Fruit fly (Drosophila melanogaster) whole organism, embryonic: ENCODE results near the gene CG42399.
A peak's percentile ranks its signal among the peaks of the same experiment; 100 is the strongest.

Source experiments
- Adf1 ChIP-seq: fragments of 200-800 bp; sonication (Bioruptor generic); IDR thresholded peaks from 2 replicates; pipeline ENCODE4 v1.3.6; 2022; ENCODE audit warnings: missing biosample characterization, missing genetic modification characterization
- CG11093 ChIP-seq: fragments of 200-800 bp; sonication (Bioruptor generic); IDR thresholded peaks from 3 replicates; pipeline ENCODE4 v1.3.6; 2022; ENCODE audit warnings: missing biosample characterization, missing genetic modification characterization
- CG12391 ChIP-seq: fragments of 200-800 bp; sonication (Bioruptor generic); optimal IDR thresholded peaks from 3 replicates; lab custom pipeline; 2018; ENCODE audit warnings: missing biosample characterization, mild to moderate bottlenecking, missing genetic modification characterization, moderate library complexity
- CG12769 ChIP-seq: fragments of 200-800 bp; sonication (Bioruptor generic); optimal IDR thresholded peaks from 2 replicates; lab custom pipeline; 2019; ENCODE audit warnings: missing biosample characterization, mild to moderate bottlenecking, missing genetic modification characterization, moderate library complexity
- CG13624 ChIP-seq: fragments of 200-800 bp; sonication (Bioruptor generic); optimal IDR thresholded peaks from 2 replicates; lab custom pipeline; 2016; ENCODE audit warnings: missing biosample characterization, missing genetic modification characterization
- CG13775 ChIP-seq: fragments of 200-800 bp; sonication (Bioruptor generic); optimal IDR thresholded peaks from 3 replicates; lab custom pipeline; 2017; ENCODE audit warnings: missing biosample characterization, mild to moderate bottlenecking, missing genetic modification characterization
- CG15479 ChIP-seq: fragments of 200-800 bp; sonication (Bioruptor generic); optimal IDR thresholded peaks from 3 replicates; lab custom pipeline; 2019; ENCODE audit warnings: missing biosample characterization, mild to moderate bottlenecking, missing genetic modification characterization, moderate library complexity
- CG15601 ChIP-seq: fragments of 200-800 bp; sonication (Bioruptor generic); optimal IDR thresholded peaks from 3 replicates; lab custom pipeline; 2019; ENCODE audit warnings: missing biosample characterization, mild to moderate bottlenecking, missing genetic modification characterization, moderate library complexity
- CG1603 ChIP-seq: fragments of 200-800 bp; sonication (Bioruptor generic); optimal IDR thresholded peaks from 2 replicates; lab custom pipeline; 2019; ENCODE audit warnings: missing biosample characterization, mild to moderate bottlenecking, missing genetic modification characterization, moderate library complexity
- CG1647 ChIP-seq: fragments of 200-800 bp; sonication (Bioruptor generic); optimal IDR thresholded peaks from 3 replicates; lab custom pipeline; 2016; ENCODE audit warnings: missing biosample characterization, missing genetic modification characterization
- CG18599 ChIP-seq: fragments of 200-800 bp; sonication (Bioruptor generic); optimal IDR thresholded peaks from 3 replicates; lab custom pipeline; 2017; ENCODE audit warnings: missing biosample characterization, missing genetic modification characterization, mild to moderate bottlenecking, moderate library complexity, missing genetic modification reagents
- CG2678 ChIP-seq: fragments of 200-800 bp; sonication (Bioruptor generic); optimal IDR thresholded peaks from 3 replicates; lab custom pipeline; 2019; ENCODE audit warnings: missing biosample characterization, mild to moderate bottlenecking, missing genetic modification characterization, moderate library complexity
- CG2712 ChIP-seq: fragments of 200-800 bp; optimal IDR thresholded peaks from 3 replicates; lab custom pipeline; 2019; ENCODE audit warnings: missing biosample characterization, mild to moderate bottlenecking, missing genetic modification characterization, moderate library complexity
- CG2875 ChIP-seq: fragments of 200-800 bp; sonication (Bioruptor generic); optimal IDR thresholded peaks from 2 replicates; lab custom pipeline; 2017; ENCODE audit warnings: missing biosample characterization, mild to moderate bottlenecking, missing genetic modification characterization, missing genetic modification reagents
- CG31224 ChIP-seq: fragments of 200-800 bp; sonication (Bioruptor generic); IDR thresholded peaks from 2 replicates; pipeline ENCODE4 v1.3.6; 2022; ENCODE audit warnings: missing biosample characterization, missing genetic modification characterization
- CG34376 ChIP-seq: fragments of 200-800 bp; sonication (Bioruptor generic); optimal IDR thresholded peaks from 2 replicates; lab custom pipeline; 2018; ENCODE audit warnings: missing biosample characterization, mild to moderate bottlenecking, missing genetic modification characterization
- CG34422 ChIP-seq: fragments of 200-800 bp; sonication (Bioruptor generic); IDR thresholded peaks from 3 replicates; pipeline ENCODE4 v1.3.6; 2022; ENCODE audit warnings: missing biosample characterization, missing genetic modification characterization
- CG6654 ChIP-seq: fragments of 200-800 bp; sonication (Bioruptor generic); optimal IDR thresholded peaks from 2 replicates; lab custom pipeline; 2017; ENCODE audit warnings: missing biosample characterization, mild to moderate bottlenecking, missing genetic modification characterization
- CG6813 ChIP-seq: fragments of 200-800 bp; sonication (Bioruptor generic); optimal IDR thresholded peaks from 2 replicates; lab custom pipeline; 2017; ENCODE audit warnings: missing biosample characterization, missing genetic modification characterization, mild to moderate bottlenecking, moderate library complexity, missing genetic modification reagents
- CG9727 ChIP-seq: fragments of 200-800 bp; sonication (Bioruptor generic); optimal IDR thresholded peaks from 3 replicates; lab custom pipeline; 2017; ENCODE audit warnings: missing biosample characterization, mild to moderate bottlenecking, missing genetic modification characterization
- CG9797 ChIP-seq: fragments of 200-800 bp; sonication (Bioruptor generic); optimal IDR thresholded peaks from 3 replicates; lab custom pipeline; 2018; ENCODE audit warnings: missing biosample characterization, mild to moderate bottlenecking, missing genetic modification characterization
- CoRest ChIP-seq: fragments of 200-800 bp; sonication (Bioruptor generic); optimal IDR thresholded peaks from 3 replicates; lab custom pipeline; 2018; ENCODE audit warnings: missing biosample characterization, mild to moderate bottlenecking, missing genetic modification characterization, moderate library complexity
- D19B ChIP-seq: fragments of 200-800 bp; sonication (Bioruptor generic); optimal IDR thresholded peaks from 2 replicates; lab custom pipeline; 2017; ENCODE audit warnings: missing biosample characterization, mild to moderate bottlenecking, missing genetic modification characterization
- Dip2 ChIP-seq: fragments of 200-800 bp; sonication (Bioruptor generic); IDR thresholded peaks from 2 replicates; pipeline ENCODE4 v1.3.6; 2022; ENCODE audit warnings: missing biosample characterization, missing genetic modification characterization
- Drgx ChIP-seq: fragments of 200-800 bp; sonication (Bioruptor generic); IDR thresholded peaks from 2 replicates; pipeline ENCODE4 v1.3.6; 2022; ENCODE audit warnings: missing biosample characterization, missing genetic modification characterization
- GATAe ChIP-seq: fragments of 200-800 bp; sonication (Bioruptor generic); conservative IDR thresholded peaks from 2 replicates; pipeline ENCODE4 v1.3.6; 2022; ENCODE audit warnings: missing biosample characterization, missing genetic modification characterization
- Hmr ChIP-seq: fragments of 200-800 bp; sonication (Bioruptor generic); optimal IDR thresholded peaks from 3 replicates; lab custom pipeline; 2017; ENCODE audit warnings: mild to moderate bottlenecking, missing biosample characterization, missing genetic modification reagents, missing genetic modification characterization
- Lim3 ChIP-seq: fragments of 200-800 bp; sonication (Bioruptor generic); IDR thresholded peaks from 2 replicates; pipeline ENCODE4 v1.3.6; 2022; ENCODE audit warnings: missing biosample characterization, missing genetic modification characterization
- Max ChIP-seq: fragments of 200-800 bp; sonication (Bioruptor generic); optimal IDR thresholded peaks from 2 replicates; lab custom pipeline; 2016; ENCODE audit warnings: missing biosample characterization, mild to moderate bottlenecking, missing genetic modification characterization
- NC2α ChIP-seq: fragments of 200-800 bp; sonication (Bioruptor generic); optimal IDR thresholded peaks from 2 replicates; lab custom pipeline; 2016; ENCODE audit warnings: missing biosample characterization, missing genetic modification characterization
- Nf-YB ChIP-seq: fragments of 200-800 bp; sonication (Bioruptor generic); optimal IDR thresholded peaks from 3 replicates; lab custom pipeline; 2019; ENCODE audit warnings: missing biosample characterization, mild to moderate bottlenecking, missing genetic modification characterization, moderate library complexity
- Oli ChIP-seq: fragments of 200-800 bp; sonication (Bioruptor generic); optimal IDR thresholded peaks from 2 replicates; lab custom pipeline; 2018; ENCODE audit warnings: missing biosample characterization, mild to moderate bottlenecking, missing genetic modification characterization, moderate library complexity
- Ravus ChIP-seq: fragments of 200-800 bp; sonication (Bioruptor generic); IDR thresholded peaks from 2 replicates; pipeline ENCODE4 v1.3.6; 2022; ENCODE audit warnings: missing biosample characterization, missing genetic modification characterization
- Scr ChIP-seq: fragments of 200-800 bp; sonication (Bioruptor generic); IDR thresholded peaks from 2 replicates; pipeline ENCODE4 v1.3.6; 2022; ENCODE audit warnings: missing biosample characterization, missing genetic modification characterization; ENCODE audit not compliant: partially characterized antibody
- Xrp1 ChIP-seq: fragments of 200-800 bp; sonication (Bioruptor generic); IDR thresholded peaks from 2 replicates; pipeline ENCODE4 v1.3.6; 2022; ENCODE audit warnings: missing biosample characterization, missing genetic modification characterization
- bcd ChIP-seq: fragments of 200-800 bp; sonication (Bioruptor generic); optimal IDR thresholded peaks from 2 replicates; lab custom pipeline; 2017; ENCODE audit warnings: missing biosample characterization, mild to moderate bottlenecking, missing genetic modification characterization
- btn ChIP-seq: fragments of 200-800 bp; sonication (Bioruptor generic); optimal IDR thresholded peaks from 2 replicates; lab custom pipeline; 2016; ENCODE audit warnings: missing biosample characterization, missing genetic modification characterization
- eve ChIP-seq, 2 experiments: fragments of >200 bp; optimal IDR thresholded peaks; 2 replicates each; lab custom pipeline; 2017; ENCODE audit warnings: missing biosample characterization in 2 of 2, missing genetic modification characterization in 2 of 2
- grn ChIP-seq: fragments of 200-800 bp; sonication (Bioruptor generic); optimal IDR thresholded peaks from 3 replicates; lab custom pipeline; 2017; ENCODE audit warnings: missing biosample characterization, missing genetic modification characterization
- hth ChIP-seq: fragments of >200 bp; optimal IDR thresholded peaks from 2 replicates; lab custom pipeline; 2017; ENCODE audit warnings: inconsistent platforms
- jing ChIP-seq: fragments of 200-800 bp; sonication (Bioruptor generic); optimal IDR thresholded peaks from 2 replicates; lab custom pipeline; 2018; ENCODE audit warnings: missing biosample characterization, mild to moderate bottlenecking, missing genetic modification characterization
- nom ChIP-seq: fragments of 200-800 bp; sonication (Bioruptor generic); optimal IDR thresholded peaks from 2 replicates; lab custom pipeline; 2017; ENCODE audit warnings: missing biosample characterization, missing genetic modification characterization, mild to moderate bottlenecking, moderate library complexity, missing genetic modification reagents
- p53 ChIP-seq: fragments of 200-800 bp; sonication (Bioruptor generic); optimal IDR thresholded peaks from 2 replicates; lab custom pipeline; 2016; ENCODE audit warnings: missing biosample characterization, missing genetic modification characterization
- pita ChIP-seq: fragments of 200-800 bp; sonication (Bioruptor generic); optimal IDR thresholded peaks from 2 replicates; lab custom pipeline; 2017; ENCODE audit warnings: missing biosample characterization, mild to moderate bottlenecking, missing genetic modification characterization
- rib ChIP-seq: fragments of 200-800 bp; sonication (Bioruptor generic); IDR thresholded peaks from 2 replicates; pipeline ENCODE4 v1.3.6; 2022; ENCODE audit warnings: missing biosample characterization, missing genetic modification characterization
- scrt ChIP-seq: fragments of 200-800 bp; sonication (Bioruptor generic); optimal IDR thresholded peaks from 2 replicates; lab custom pipeline; 2018; ENCODE audit warnings: missing biosample characterization, mild to moderate bottlenecking, missing genetic modification characterization, moderate library complexity
- tx ChIP-seq: fragments of 200-800 bp; sonication (Bioruptor generic); optimal IDR thresholded peaks from 2 replicates; lab custom pipeline; 2016; ENCODE audit warnings: missing biosample characterization, missing genetic modification characterization
- usp ChIP-seq: fragments of >200 bp; optimal IDR thresholded peaks from 2 replicates; lab custom pipeline; 2017; ENCODE audit warnings: missing biosample characterization, missing genetic modification characterization
- vvl ChIP-seq: fragments of 200-800 bp; sonication (Bioruptor generic); IDR thresholded peaks from 2 replicates; pipeline ENCODE4 v1.3.6; 2022; ENCODE audit warnings: missing biosample characterization, missing genetic modification characterization
- wdn ChIP-seq: fragments of 200-800 bp; sonication (Bioruptor generic); IDR thresholded peaks from 2 replicates; pipeline ENCODE4 v1.3.6; 2022; ENCODE audit warnings: missing biosample characterization, missing genetic modification characterization

Gene CG42399

dm6 chr2L:125364-126252, 27.5 kb downstream of the CG42399 start (continued):
- no peak for TF ChIP-seq CG13624 (GFP tag; lab: Kevin White, UChicago)
- TF ChIP-seq CG34422 (GFP tag; lab: Robert Waterston, UW): no peak
- TF ChIP-seq CoRest (tag; lab: Kevin White, UChicago): no peak
- no peak for TF ChIP-seq CG6813 (GFP tag; lab: Kevin White, UChicago)
- TF ChIP-seq CG31224: no peak
- no peak for TF ChIP-seq CG15479 (GFP tag; lab: Kevin White, UChicago)
- no peak for TF ChIP-seq Lim3 (GFP tag; lab: Robert Waterston, UW)
- TF ChIP-seq CG2712 (tag; lab: Kevin White, UChicago): no peak
- TF ChIP-seq Scr (GFP tag; lab: Robert Waterston, UW): no peak
- TF ChIP-seq CG9797 (GFP tag; lab: Kevin White, UChicago): no peak
- TF ChIP-seq Nf-YB (GFP tag; lab: Kevin White, UChicago): no peak
- TF ChIP-seq Dip2 (GFP tag; lab: Robert Waterston, UW): no peak
- TF ChIP-seq Oli (tag; lab: Kevin White, UChicago): no peak
- 0 out of 2 replicates have a peak, but pooled peaks have one; percentile 5 for TF ChIP-seq Adf1
- TF ChIP-seq Max: no peak
- TF ChIP-seq grn (GFP tag; lab: Kevin White, UChicago): peak; percentile 11
- TF ChIP-seq Xrp1: no peak
- TF ChIP-seq CG13775 (GFP tag; lab: Kevin White, UChicago): no peak
- TF ChIP-seq vvl: no peak
- TF ChIP-seq rib: no peak
- no peak for TF ChIP-seq usp (GFP tag; lab: Kevin White, UChicago)
- no peak for TF ChIP-seq CG11093 (GFP tag; lab: Robert Waterston, UW)
- peak; percentile 84 for TF ChIP-seq CG34376 (GFP tag; lab: Kevin White, UChicago)
- no peak for TF ChIP-seq CG2875 (GFP tag; lab: Kevin White, UChicago)
- TF ChIP-seq CG15601: no peak
- TF ChIP-seq CG12391 (tag; lab: Kevin White, UChicago): no peak
- TF ChIP-seq btn (GFP tag; lab: Kevin White, UChicago): no peak
- no peak for TF ChIP-seq CG6654 (GFP tag; lab: Kevin White, UChicago)
- TF ChIP-seq CG12769: peak; percentile 59
- TF ChIP-seq CG2678 (tag; lab: Kevin White, UChicago): no peak
- no peak for TF ChIP-seq tx
- TF ChIP-seq CG1647 (GFP tag; lab: Kevin White, UChicago): no peak
- peak; percentile 11 for TF ChIP-seq Hmr
- TF ChIP-seq pita (GFP tag; lab: Kevin White, UChicago): no peak
- no peak for TF ChIP-seq wdn
- no peak for TF ChIP-seq D19B (GFP tag; lab: Kevin White, UChicago)
- TF ChIP-seq bcd (GFP tag; lab: Kevin White, UChicago): no peak
- peak in 1 of 2 experiments; percentile 81 for TF ChIP-seq eve (GFP tag; optimal IDR thresholded peaks at IDR 0.05; lab: Kevin White, UChicago)
- TF ChIP-seq jing (GFP tag; lab: Kevin White, UChicago): no peak
- TF ChIP-seq CG1603 (tag; lab: Kevin White, UChicago): no peak
- TF ChIP-seq Ravus (GFP tag; lab: Robert Waterston, UW): no peak
- TF ChIP-seq p53 (GFP tag; lab: Kevin White, UChicago): no peak
- TF ChIP-seq hth: no peak
- TF ChIP-seq nom (GFP tag; lab: Kevin White, UChicago): no peak
- peak; percentile 17 for TF ChIP-seq CG18599
- no peak for TF ChIP-seq Drgx (GFP tag; lab: Robert Waterston, UW)
- no peak for TF ChIP-seq NC2α (GFP tag; lab: Kevin White, UChicago)
- no peak for TF ChIP-seq scrt (GFP tag; lab: Kevin White, UChicago)
- no peak for TF ChIP-seq CG9727 (GFP tag; lab: Kevin White, UChicago)
- TF ChIP-seq GATAe: no peak
